Fruit fly (Drosophila melanogaster) whole organism, embryonic: ENCODE data around the gene Dlip1.
A peak's percentile ranks its signal among the peaks of the same experiment; 100 is the strongest.

Source experiments
- Abd-B ChIP-seq: fragments of 200-800 bp; sonication (Bioruptor generic); optimal IDR thresholded peaks from 2 replicates; lab custom pipeline; 2018; ENCODE audit warnings: missing biosample characterization, mild to moderate bottlenecking, missing genetic modification characterization, moderate library complexity
- Antp ChIP-seq: fragments of 200-800 bp; sonication (Bioruptor generic); optimal IDR thresholded peaks from 3 replicates; lab custom pipeline; 2016; ENCODE audit warnings: missing biosample characterization, missing genetic modification characterization
- Atf3 ChIP-seq: fragments of 200-800 bp; sonication (Bioruptor generic); optimal IDR thresholded peaks from 3 replicates; lab custom pipeline; 2016; ENCODE audit warnings: missing biosample characterization, missing genetic modification characterization
- B-H1 ChIP-seq: fragments of 200-800 bp; sonication (Bioruptor generic); IDR thresholded peaks from 3 replicates; pipeline ENCODE4 v1.3.6; 2022; ENCODE audit warnings: missing biosample characterization, missing genetic modification characterization
- Bdp1 ChIP-seq: fragments of 200-800 bp; sonication (Bioruptor generic); optimal IDR thresholded peaks from 3 replicates; lab custom pipeline; 2016; ENCODE audit warnings: missing biosample characterization, missing genetic modification characterization
- CG10431 ChIP-seq: fragments of 200-800 bp; sonication (Bioruptor generic); optimal IDR thresholded peaks from 3 replicates; lab custom pipeline; 2018; ENCODE audit warnings: missing biosample characterization, mild to moderate bottlenecking, missing genetic modification characterization
- CG10959 ChIP-seq: fragments of 200-800 bp; sonication (Bioruptor generic); IDR thresholded peaks from 2 replicates; pipeline ENCODE4 v1.3.6; 2022; ENCODE audit warnings: missing biosample characterization, missing genetic modification characterization
- CG11085 ChIP-seq: fragments of 200-800 bp; sonication (Bioruptor generic); IDR thresholded peaks from 2 replicates; pipeline ENCODE4 v1.3.6; 2022; ENCODE audit warnings: missing biosample characterization, missing genetic modification characterization
- CG11560 ChIP-seq: fragments of 200-800 bp; sonication (Bioruptor generic); IDR thresholded peaks from 3 replicates; pipeline ENCODE4 v1.3.6; 2022; ENCODE audit warnings: missing biosample characterization, missing genetic modification characterization
- CG11695 ChIP-seq: fragments of 200-800 bp; sonication (Bioruptor generic); IDR thresholded peaks from 3 replicates; pipeline ENCODE4 v1.3.6; 2022; ENCODE audit warnings: missing biosample characterization, missing genetic modification characterization
- CG13123 ChIP-seq: fragments of 200-800 bp; sonication (Bioruptor generic); optimal IDR thresholded peaks from 2 replicates; lab custom pipeline; 2016; ENCODE audit warnings: missing biosample characterization, missing genetic modification characterization
- CG14965 ChIP-seq: fragments of 200-800 bp; sonication (Bioruptor generic); optimal IDR thresholded peaks from 2 replicates; lab custom pipeline; 2016; ENCODE audit warnings: missing biosample characterization, missing genetic modification characterization, borderline replicate concordance
- CG17361 ChIP-seq: fragments of 200-800 bp; sonication (Bioruptor generic); IDR thresholded peaks from 3 replicates; pipeline ENCODE4 v1.3.6; 2022; ENCODE audit warnings: missing biosample characterization, missing genetic modification characterization
- CG2678 ChIP-seq: fragments of 200-800 bp; sonication (Bioruptor generic); optimal IDR thresholded peaks from 3 replicates; lab custom pipeline; 2019; ENCODE audit warnings: missing biosample characterization, mild to moderate bottlenecking, missing genetic modification characterization, moderate library complexity
- CG6765 ChIP-seq: fragments of 200-800 bp; sonication (Bioruptor generic); optimal IDR thresholded peaks from 3 replicates; lab custom pipeline; 2017; ENCODE audit warnings: missing biosample characterization, mild to moderate bottlenecking, missing genetic modification characterization
- CG7745 ChIP-seq: fragments of 200-800 bp; sonication (Bioruptor generic); optimal IDR thresholded peaks from 2 replicates; lab custom pipeline; 2018; ENCODE audit warnings: missing biosample characterization, mild to moderate bottlenecking, missing genetic modification characterization, moderate library complexity
- Chrac-16 ChIP-seq: fragments of 200-800 bp; sonication (Bioruptor generic); optimal IDR thresholded peaks from 3 replicates; lab custom pipeline; 2016; ENCODE audit warnings: missing biosample characterization, missing genetic modification characterization
- E2f2 ChIP-seq: fragments of 200-800 bp; sonication (Bioruptor generic); IDR thresholded peaks from 2 replicates; pipeline ENCODE4 v1.3.6; 2022; ENCODE audit warnings: missing biosample characterization, missing genetic modification characterization
- Fer3 ChIP-seq: fragments of 200-800 bp; sonication (Bioruptor generic); optimal IDR thresholded peaks from 2 replicates; lab custom pipeline; 2018; ENCODE audit warnings: missing biosample characterization, mild to moderate bottlenecking, missing genetic modification characterization, moderate library complexity
- Hand ChIP-seq: fragments of 200-800 bp; sonication (Bioruptor generic); optimal IDR thresholded peaks from 2 replicates; lab custom pipeline; 2017; ENCODE audit warnings: mild to moderate bottlenecking, missing biosample characterization, missing genetic modification reagents, missing genetic modification characterization
- Kr ChIP-seq: fragments of 200-800 bp; sonication (Bioruptor generic); optimal IDR thresholded peaks from 2 replicates; lab custom pipeline; 2017; ENCODE audit warnings: missing biosample characterization, mild to moderate bottlenecking, missing genetic modification characterization
- MBD-R2 ChIP-seq: fragments of 200-800 bp; sonication (Bioruptor generic); IDR thresholded peaks from 2 replicates; pipeline ENCODE4 v1.3.6; 2022; ENCODE audit warnings: missing biosample characterization, missing genetic modification characterization
- MTF-1 ChIP-seq: fragments of 200-800 bp; sonication (Bioruptor generic); optimal IDR thresholded peaks from 2 replicates; lab custom pipeline; 2018; ENCODE audit warnings: missing biosample characterization, mild to moderate bottlenecking, missing genetic modification characterization, borderline replicate concordance
- Mad ChIP-seq: fragments of 200-800 bp; sonication (Bioruptor generic); optimal IDR thresholded peaks from 2 replicates; lab custom pipeline; 2016; ENCODE audit warnings: missing biosample characterization, missing genetic modification characterization
- Poxn ChIP-seq: fragments of 200-800 bp; sonication (Bioruptor generic); IDR thresholded peaks from 2 replicates; pipeline ENCODE4 v1.3.6; 2022; ENCODE audit warnings: missing biosample characterization, missing genetic modification characterization
- Rfx ChIP-seq: fragments of 200-800 bp; sonication (Bioruptor generic); IDR thresholded peaks from 2 replicates; pipeline ENCODE4 v1.3.6; 2022; ENCODE audit warnings: missing biosample characterization, missing genetic modification characterization
- Sox102F ChIP-seq: fragments of 200-800 bp; sonication (Bioruptor generic); optimal IDR thresholded peaks from 2 replicates; lab custom pipeline; 2018; ENCODE audit warnings: missing biosample characterization, mild to moderate bottlenecking, missing genetic modification characterization, moderate library complexity
- Trl ChIP-seq, 3 experiments: fragments of >200 bp in 2 of 3; fragments of 200-800 bp in 1 of 3; sonication (Bioruptor generic) in 1 of 3; optimal IDR thresholded peaks; 2 replicates in 1 of 3; 3 replicates in 2 of 3; lab custom pipeline; 2016 to 2017; ENCODE audit warnings: missing biosample characterization in 1 of 3, missing genetic modification characterization in 1 of 3
- bab2 ChIP-seq: fragments of 200-800 bp; sonication (Bioruptor generic); optimal IDR thresholded peaks from 2 replicates; lab custom pipeline; 2016; ENCODE audit warnings: missing biosample characterization, missing genetic modification characterization
- caup ChIP-seq: fragments of 200-800 bp; sonication (Bioruptor generic); optimal IDR thresholded peaks from 3 replicates; lab custom pipeline; 2017; ENCODE audit warnings: missing biosample characterization, mild to moderate bottlenecking, missing genetic modification characterization, moderate library complexity; ENCODE audit not compliant: severe bottlenecking
- chif ChIP-seq, 2 experiments: fragments of 200-800 bp; sonication (Bioruptor generic); optimal IDR thresholded peaks; 3 replicates each; lab custom pipeline; 2016; ENCODE audit warnings: missing biosample characterization in 2 of 2, missing genetic modification characterization in 2 of 2
- eve ChIP-seq, 2 experiments: fragments of >200 bp; optimal IDR thresholded peaks; 2 replicates each; lab custom pipeline; 2017; ENCODE audit warnings: missing biosample characterization in 2 of 2, missing genetic modification characterization in 2 of 2
- ewg ChIP-seq: fragments of 200-800 bp; sonication (Bioruptor generic); optimal IDR thresholded peaks from 3 replicates; lab custom pipeline; 2017; ENCODE audit warnings: mild to moderate bottlenecking, missing biosample characterization, missing genetic modification reagents, missing genetic modification characterization
- fd96Cb ChIP-seq: fragments of 200-800 bp; sonication (Bioruptor generic); optimal IDR thresholded peaks from 2 replicates; lab custom pipeline; 2018; ENCODE audit warnings: missing biosample characterization, mild to moderate bottlenecking, missing genetic modification characterization, moderate library complexity
- fu2 ChIP-seq: fragments of 200-800 bp; sonication (Bioruptor generic); optimal IDR thresholded peaks from 2 replicates; lab custom pipeline; 2016; ENCODE audit warnings: missing biosample characterization, missing genetic modification characterization
- gcm ChIP-seq: fragments of 200-800 bp; sonication (Bioruptor generic); optimal IDR thresholded peaks from 2 replicates; lab custom pipeline; 2019; ENCODE audit warnings: missing biosample characterization, mild to moderate bottlenecking, missing genetic modification characterization, moderate library complexity
- gem ChIP-seq: fragments of 200-800 bp; sonication (Bioruptor generic); optimal IDR thresholded peaks from 2 replicates; lab custom pipeline; 2019; ENCODE audit warnings: missing biosample characterization, mild to moderate bottlenecking, missing genetic modification characterization, moderate library complexity
- mirr ChIP-seq: fragments of 200-800 bp; sonication (Bioruptor generic); optimal IDR thresholded peaks from 3 replicates; lab custom pipeline; 2018; ENCODE audit warnings: missing biosample characterization, mild to moderate bottlenecking, missing genetic modification characterization
- nau ChIP-seq: fragments of 200-800 bp; sonication (Bioruptor generic); optimal IDR thresholded peaks from 3 replicates; lab custom pipeline; 2017; ENCODE audit warnings: missing biosample characterization, mild to moderate bottlenecking, missing genetic modification characterization, missing genetic modification reagents
- otp ChIP-seq: fragments of 200-800 bp; sonication (Bioruptor generic); IDR thresholded peaks from 3 replicates; pipeline ENCODE4, ENCODE4 v1.3.6; 2022; ENCODE audit warnings: missing biosample characterization, missing genetic modification characterization
- row ChIP-seq: fragments of 200-800 bp; sonication (Bioruptor generic); IDR thresholded peaks from 3 replicates; pipeline ENCODE4 v1.3.6; 2022; ENCODE audit warnings: missing biosample characterization, missing genetic modification characterization
- schlank ChIP-seq: fragments of 200-800 bp; sonication (Bioruptor generic); optimal IDR thresholded peaks from 2 replicates; lab custom pipeline; 2018; ENCODE audit warnings: missing biosample characterization, mild to moderate bottlenecking, missing genetic modification characterization
- sd ChIP-seq: fragments of 200-800 bp; sonication (Bioruptor generic); optimal IDR thresholded peaks from 3 replicates; lab custom pipeline; 2018; ENCODE audit warnings: missing biosample characterization, mild to moderate bottlenecking, missing genetic modification characterization, moderate library complexity
- sens-2 ChIP-seq: fragments of 200-800 bp; sonication (Bioruptor generic); IDR thresholded peaks from 2 replicates; pipeline ENCODE4 v1.3.6; 2022; ENCODE audit warnings: missing biosample characterization, missing genetic modification characterization
- shn ChIP-seq: fragments of 200-800 bp; sonication (Bioruptor generic); optimal IDR thresholded peaks from 3 replicates; lab custom pipeline; 2016; ENCODE audit warnings: missing biosample characterization, missing genetic modification characterization
- ssp ChIP-seq: fragments of 200-800 bp; sonication (Bioruptor generic); IDR thresholded peaks from 2 replicates; pipeline ENCODE4 v1.3.6; 2022; ENCODE audit warnings: missing biosample characterization, missing genetic modification characterization
- vfl ChIP-seq: fragments of 200-800 bp; sonication (Bioruptor generic); optimal IDR thresholded peaks from 2 replicates; lab custom pipeline; 2016; ENCODE audit warnings: missing biosample characterization, missing genetic modification characterization
- wdn ChIP-seq: fragments of 200-800 bp; sonication (Bioruptor generic); IDR thresholded peaks from 2 replicates; pipeline ENCODE4 v1.3.6; 2022; ENCODE audit warnings: missing biosample characterization, missing genetic modification characterization

Gene Dlip1

dm6 chrX:9122492-9122891, 35.9 kb upstream of the Dlip1 start (continued):
- peak; percentile 22; the same call in 2 of the 3 replicates for TF ChIP-seq row (GFP tag; lab: Robert Waterston, UW)
- no peak for TF ChIP-seq MBD-R2 (GFP tag; lab: Robert Waterston, UW)
- peak; percentile 62 for TF ChIP-seq nau

- no peak for TF ChIP-seq sd (tag; lab: Kevin White, UChicago)
- 0 out of 3 replicates have a peak, but pooled peaks have one; percentile 31 for TF ChIP-seq CG11695
- TF ChIP-seq Rfx (GFP tag; lab: Robert Waterston, UW) = no peak
- no peak for TF ChIP-seq CG10431 (GFP tag; lab: Kevin White, UChicago)
- TF ChIP-seq Poxn = no peak
- TF ChIP-seq Sox102F = peak; percentile 37
- no peak for TF ChIP-seq CG13123 (GFP tag; lab: Kevin White, UChicago)
- TF ChIP-seq CG6765 = no peak
- peak in 1 of 2 experiments; percentile 52 for TF ChIP-seq eve (GFP tag; optimal IDR thresholded peaks at IDR 0.05; lab: Kevin White, UChicago)
- no peak for TF ChIP-seq CG11085
- TF ChIP-seq Chrac-16 (GFP tag; lab: Kevin White, UChicago) = no peak
- TF ChIP-seq Atf3 (GFP tag; lab: Kevin White, UChicago) = no peak
- TF ChIP-seq otp (GFP tag; lab: Robert Waterston, UW) = no peak
- no peak for TF ChIP-seq vfl (GFP tag; lab: Kevin White, UChicago)
- TF ChIP-seq Bdp1 = no peak
- no peak for TF ChIP-seq CG10959
- no peak for TF ChIP-seq mirr
- TF ChIP-seq Abd-B (GFP tag; lab: Kevin White, UChicago) = no peak
- TF ChIP-seq Kr (GFP tag; lab: Kevin White, UChicago) = peak; percentile 56
- no peak for TF ChIP-seq CG14965 (GFP tag; lab: Kevin White, UChicago)
- no peak for TF ChIP-seq gcm
- TF ChIP-seq Trl (optimal IDR thresholded peaks at IDR 0.05; lab: Kevin White, UChicago) = no peak
- TF ChIP-seq Trl (GFP tag; optimal IDR thresholded peaks at IDR 0.05; lab: Kevin White, UChicago) = no peak
- no peak for TF ChIP-seq Hand (GFP tag; lab: Kevin White, UChicago)
- no peak for TF ChIP-seq CG17361 (GFP tag; lab: Robert Waterston, UW)
- peak; percentile 16 for TF ChIP-seq fd96Cb (tag; lab: Kevin White, UChicago)
- TF ChIP-seq schlank = no peak
- peak; percentile 37 for TF ChIP-seq CG2678
- no peak for TF ChIP-seq shn (GFP tag; lab: Kevin White, UChicago)
- TF ChIP-seq CG11560 = no peak
- TF ChIP-seq B-H1 (GFP tag; lab: Robert Waterston, UW) = no peak
- TF ChIP-seq bab2 (GFP tag; lab: Kevin White, UChicago) = peak; percentile 7
- no peak for TF ChIP-seq E2f2 (GFP tag; lab: Robert Waterston, UW)
- TF ChIP-seq wdn (GFP tag; lab: Robert Waterston, UW) = no peak
- no peak for TF ChIP-seq chif (GFP tag; optimal IDR thresholded peaks at IDR 0.05; lab: Kevin White, UChicago)
- no peak for TF ChIP-seq caup (GFP tag; lab: Kevin White, UChicago)
- TF ChIP-seq Antp (GFP tag; lab: Kevin White, UChicago) = no peak
- no peak for TF ChIP-seq ewg (GFP tag; lab: Kevin White, UChicago)
- no peak for TF ChIP-seq MTF-1 (GFP tag; lab: Kevin White, UChicago)
- no peak for TF ChIP-seq CG7745 (tag; lab: Kevin White, UChicago)
- no peak for TF ChIP-seq sens-2 (GFP tag; lab: Robert Waterston, UW)
- TF ChIP-seq Mad (GFP tag; lab: Kevin White, UChicago) = no peak
- TF ChIP-seq ssp (GFP tag; lab: Robert Waterston, UW) = no peak
- TF ChIP-seq gem = peak; percentile 49
- TF ChIP-seq Fer3 = peak; percentile 20
- no peak for TF ChIP-seq fu2 (GFP tag; lab: Kevin White, UChicago)
Observed at dm6 chrX:9127264-9128011, 31.0 kb upstream of the Dlip1 start.
